Worm (Caenorhabditis elegans): ENCODE data around the gene cey-4.

The cey-4 gene

DNA sequence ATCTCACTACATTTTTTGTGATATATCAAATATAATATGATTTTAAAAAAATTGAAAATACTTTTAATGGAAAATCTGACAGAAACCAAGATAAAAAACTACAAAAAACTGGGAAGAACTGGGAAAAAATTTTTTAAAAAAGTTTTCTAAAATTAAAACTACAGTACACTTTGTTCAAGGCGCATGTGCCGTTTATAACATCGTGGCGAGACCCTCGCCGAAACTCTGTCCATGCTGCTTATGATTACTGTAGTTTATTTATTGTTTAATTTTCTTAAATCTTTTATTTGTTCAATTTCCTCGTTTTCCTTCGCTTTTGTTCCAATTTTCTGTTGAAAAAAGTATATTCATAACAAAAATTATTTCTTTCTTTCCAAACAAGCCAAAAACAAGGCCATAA is 13.0 kb upstream of the cey-4 start, which contains the start of gene athp-1:
athp-1 (plus strand) TSS at position 305 of the 400 bp plus-strand sequence.
- TF ChIP-seq pha-4 (tag; optimal IDR thresholded peaks at IDR 0.05) (no peak), nhr-237 (tag; optimal IDR thresholded peaks at IDR 0.05) (no peak), lin-13 (tag; optimal IDR thresholded peaks at IDR 0.05) (no peak), bed-3 (GFP tag; optimal IDR thresholded peaks at IDR 0.05) (no peak), M03D4.4 (tag; optimal IDR thresholded peaks at IDR 0.05) (no peak), drap-1 (GFP tag; optimal IDR thresholded peaks at IDR 0.05) (no peak), unc-62 (GFP tag; optimal IDR thresholded peaks at IDR 0.05) (no peak), hlh-1 (tag; optimal IDR thresholded peaks at IDR 0.05) (no peak), unc-120 (tag; optimal IDR thresholded peaks at IDR 0.05; ENCODE audit: poor library complexity, severe bottlenecking) (no peak), ceh-43 (GFP tag; optimal IDR thresholded peaks at IDR 0.05) (no peak), sptf-1 (tag; optimal IDR thresholded peaks at IDR 0.05) (no peak), ces-1 (GFP tag; optimal IDR thresholded peaks at IDR 0.05) (no peak), ceh-39 (tag; optimal IDR thresholded peaks at IDR 0.05) (no peak), elt-1 (tag; optimal IDR thresholded peaks at IDR 0.05; ENCODE audit: borderline replicate concordance, insufficient read depth) (no peak), unc-39 (tag; optimal IDR thresholded peaks at IDR 0.05) (no peak)

DNA sequence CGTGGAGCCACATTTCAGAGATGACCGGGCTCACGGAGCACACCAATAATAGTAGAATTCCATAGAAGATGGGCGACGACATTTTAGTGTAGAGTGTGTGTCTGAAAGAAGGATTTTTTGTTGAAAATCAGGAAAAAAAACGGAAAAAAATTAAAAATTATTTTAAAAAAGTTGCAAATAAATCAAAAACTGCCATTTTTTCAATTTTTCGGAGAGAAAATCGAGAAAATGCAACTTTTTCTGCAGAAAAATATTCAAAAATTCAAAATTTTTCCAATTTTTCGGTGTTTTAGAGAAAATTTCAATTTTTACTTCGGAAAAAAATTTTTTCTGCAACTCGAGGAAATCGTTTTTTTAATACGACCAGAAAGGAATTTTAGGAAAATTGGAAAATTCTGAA is 11.6 kb upstream of the cey-4 start, which contains the start of gene C44B9.3:
C44B9.3 (minus strand) TSS at position 101 of the 400 bp plus-strand sequence.
- TF ChIP-seq snpc-4 (tag; optimal IDR thresholded peaks at IDR 0.05) (no peak), elt-3 (tag; optimal IDR thresholded peaks at IDR 0.05) (no peak), nhr-76 (tag; optimal IDR thresholded peaks at IDR 0.05) (no peak), ceh-39 (tag; optimal IDR thresholded peaks at IDR 0.05) (no peak), cnd-1 (tag; optimal IDR thresholded peaks at IDR 0.05) (no peak), drap-1 (GFP tag; optimal IDR thresholded peaks at IDR 0.05) (no peak), sptf-1 (tag; optimal IDR thresholded peaks at IDR 0.05) (no peak), nhr-28 (tag; optimal IDR thresholded peaks at IDR 0.05) (no peak), unc-39 (tag; optimal IDR thresholded peaks at IDR 0.05) (no peak), ham-2 (GFP tag; optimal IDR thresholded peaks at IDR 0.05) (no peak), pha-4 (tag; optimal IDR thresholded peaks at IDR 0.05) (no peak), lin-32 (GFP tag; optimal IDR thresholded peaks at IDR 0.05) (no peak), zip-8 (tag; optimal IDR thresholded peaks at IDR 0.05) (no peak), ceh-83 (GFP tag; optimal IDR thresholded peaks at IDR 0.05) (no peak), M03D4.4 (tag; optimal IDR thresholded peaks at IDR 0.05) (no peak)

DNA sequence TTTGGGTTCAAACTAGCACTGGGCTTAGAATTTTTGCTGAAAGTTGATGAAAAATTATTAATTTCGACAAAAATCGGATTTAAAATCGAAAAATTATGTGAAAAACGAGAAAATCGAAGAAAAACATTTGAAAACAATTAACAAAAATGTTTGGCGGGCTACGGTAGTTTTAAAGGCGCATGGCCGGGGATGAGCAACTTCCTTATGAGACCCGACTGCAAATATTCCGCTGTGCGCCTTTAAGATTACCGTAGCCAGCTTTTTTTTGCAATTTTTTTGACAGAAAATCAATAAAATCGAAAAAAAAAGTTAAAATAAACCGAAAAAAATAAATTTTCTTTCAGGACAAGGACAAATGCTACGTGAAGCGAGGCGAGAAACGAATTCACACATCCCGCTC is 9.0 kb upstream of the cey-4 start:
- TF ChIP-seq drap-1 (GFP tag; optimal IDR thresholded peaks at IDR 0.05) (no peak), ces-1 (GFP tag; optimal IDR thresholded peaks at IDR 0.05) (no peak), blmp-1 (tag; optimal IDR thresholded peaks at IDR 0.05) (no peak), ztf-11 (tag; optimal IDR thresholded peaks at IDR 0.05) (no peak), pha-4 (tag; optimal IDR thresholded peaks at IDR 0.05) (no peak), mab-5 (tag; optimal IDR thresholded peaks at IDR 0.05) (no peak), ceh-39 (tag; optimal IDR thresholded peaks at IDR 0.05) (no peak), flh-1 (GFP tag; optimal IDR thresholded peaks at IDR 0.05) (no peak), sem-2 (GFP tag; optimal IDR thresholded peaks at IDR 0.05) (no peak), hlh-1 (tag; optimal IDR thresholded peaks at IDR 0.05) (no peak), unc-39 (tag; optimal IDR thresholded peaks at IDR 0.05) (no peak), unc-120 (tag; optimal IDR thresholded peaks at IDR 0.05; ENCODE audit: poor library complexity, severe bottlenecking) (no peak), ceh-43 (GFP tag; optimal IDR thresholded peaks at IDR 0.05) (no peak), nhr-12 (tag; optimal IDR thresholded peaks at IDR 0.05) (no peak), mep-1 (tag; optimal IDR thresholded peaks at IDR 0.05) (no peak), ceh-83 (GFP tag; optimal IDR thresholded peaks at IDR 0.05) (no peak), cnd-1 (tag; optimal IDR thresholded peaks at IDR 0.05) (no peak)

DNA sequence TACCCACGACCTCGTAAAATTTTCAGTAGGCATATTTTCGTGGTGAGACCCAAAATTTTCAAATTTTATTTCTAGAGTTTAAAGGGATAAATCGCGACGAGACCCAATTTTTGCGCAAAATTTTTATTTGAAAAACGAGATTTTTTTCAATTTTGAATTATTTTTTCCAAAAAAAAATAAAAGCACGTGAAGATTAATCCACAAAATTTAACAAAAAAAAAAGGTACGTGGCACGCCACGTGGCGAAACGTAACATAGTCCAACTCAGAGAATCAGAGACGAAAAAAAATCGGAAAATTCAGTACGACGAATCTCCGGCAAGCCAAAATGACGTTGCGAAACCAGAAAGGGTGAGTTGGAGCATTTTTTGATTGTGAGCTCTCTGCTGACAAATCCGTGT is 6.6 kb upstream of the cey-4 start, which contains the start of gene C44B9.2:
C44B9.2 (plus strand) TSS at position 301 of the 400 bp plus-strand sequence.
- TF ChIP-seq flh-1 (GFP tag; optimal IDR thresholded peaks at IDR 0.05) (no peak), ham-2 (GFP tag; optimal IDR thresholded peaks at IDR 0.05) (no peak), bed-3 (GFP tag; optimal IDR thresholded peaks at IDR 0.05) (no peak), elt-1 (tag; optimal IDR thresholded peaks at IDR 0.05; ENCODE audit: borderline replicate concordance, insufficient read depth) (no peak), blmp-1 (tag; optimal IDR thresholded peaks at IDR 0.05) (no peak), mab-5 (tag; optimal IDR thresholded peaks at IDR 0.05) (no peak), lin-13 (tag; optimal IDR thresholded peaks at IDR 0.05) (no peak), ztf-11 (tag; optimal IDR thresholded peaks at IDR 0.05) (no peak), sptf-1 (tag; optimal IDR thresholded peaks at IDR 0.05) (no peak), unc-39 (tag; optimal IDR thresholded peaks at IDR 0.05) (no peak), elt-3 (tag; optimal IDR thresholded peaks at IDR 0.05) (no peak), snpc-4 (tag; optimal IDR thresholded peaks at IDR 0.05) (no peak), ceh-39 (tag; optimal IDR thresholded peaks at IDR 0.05) (no peak)

All from whole organism, mixed stage, embryonic.